Worm (Caenorhabditis elegans): ENCODE data around the gene nspc-12.
"Not testable (repeated sequence)": the region's sequence is repeated elsewhere in the genome, so short reads cannot be mapped to it uniquely, and the experiment has no call there.

The nspc-12 gene

ce11 chrX:12323439-12323838 is 33.0 kb downstream of the nspc-12 start, which contains the start of gene srd-40:
Gene srd-40, plus strand, starts transcription at chrX:12323739.
- TF ChIP-seq W03F9.2 (tag; optimal IDR thresholded peaks at IDR 0.05), result no peak
- no peak for TF ChIP-seq him-1 (tag; optimal IDR thresholded peaks at IDR 0.05)
- no peak for TF ChIP-seq dao-5 (tag; optimal IDR thresholded peaks at IDR 0.05)

DNA sequence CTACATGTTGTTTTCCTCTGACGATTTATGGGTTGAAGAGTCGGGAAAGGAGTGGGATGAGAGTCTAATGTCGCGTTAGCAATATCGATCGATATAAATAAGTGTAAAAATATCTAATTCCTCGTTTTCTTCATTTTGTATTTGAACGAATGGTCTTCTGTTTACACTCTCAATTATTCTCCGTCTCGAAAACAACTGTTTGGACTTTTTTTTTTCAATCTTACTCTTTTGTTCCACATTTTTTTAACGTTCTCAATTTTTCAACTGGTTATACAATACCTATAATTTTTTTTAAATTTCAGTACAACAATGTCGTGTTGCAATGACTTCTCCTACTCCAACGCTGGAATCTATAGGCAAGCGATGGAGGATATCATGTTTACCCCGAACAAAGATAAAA is 35.1 kb downstream of the nspc-12 start, which contains the start of gene F17A2.13:
Gene F17A2.13, plus strand, starts transcription at position 301 of the 400 bp plus-strand sequence.
- TF ChIP-seq dao-5 (tag; optimal IDR thresholded peaks at IDR 0.05) (no peak), W03F9.2 (tag; optimal IDR thresholded peaks at IDR 0.05) (no peak), him-1 (tag; optimal IDR thresholded peaks at IDR 0.05) (no peak)

ce11 chrX:12320737-12321136 is 35.7 kb downstream of the nspc-12 start, which contains the start of gene ceh-40:
Gene ceh-40, minus strand, starts transcription at chrX:12320777.
- TF ChIP-seq him-1 (tag; optimal IDR thresholded peaks at IDR 0.05) (no peak), dao-5 (tag; optimal IDR thresholded peaks at IDR 0.05) (no peak), W03F9.2 (tag; optimal IDR thresholded peaks at IDR 0.05) (no peak)

DNA sequence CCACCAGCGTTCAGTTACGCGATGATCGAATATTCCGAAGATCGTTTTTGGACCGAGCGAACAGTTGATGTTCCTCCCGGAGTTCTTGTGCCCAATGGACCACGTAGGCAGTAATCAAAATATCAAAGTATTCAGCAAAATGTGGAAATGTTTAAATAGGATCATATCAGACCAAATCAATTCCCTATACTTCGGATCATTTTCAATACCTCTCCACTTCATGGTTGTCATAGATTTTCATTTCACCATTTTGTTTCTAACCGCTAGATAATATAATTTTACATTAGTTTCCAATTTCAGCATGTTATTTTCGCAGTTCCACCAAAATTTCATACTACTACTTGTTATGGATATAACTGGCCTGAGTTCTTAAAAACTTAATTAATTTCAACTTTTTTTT is 38.9 kb downstream of the nspc-12 start:
- no peak for TF ChIP-seq dao-5 (tag; optimal IDR thresholded peaks at IDR 0.05)
- TF ChIP-seq W03F9.2 (tag; optimal IDR thresholded peaks at IDR 0.05), result no peak
- no peak for TF ChIP-seq him-1 (tag; optimal IDR thresholded peaks at IDR 0.05)

- no peak for TF ChIP-seq W03F9.2 (tag; optimal IDR thresholded peaks at IDR 0.05)
- TF ChIP-seq dao-5 (tag; optimal IDR thresholded peaks at IDR 0.05), result no peak
- TF ChIP-seq him-1 (tag; optimal IDR thresholded peaks at IDR 0.05), result no peak
Observed at ce11 chrX:12315268-12315667, 41.2 kb downstream of the nspc-12 start, which contains the start of gene xtr-2. Gene xtr-2, plus strand, starts transcription at chrX:12315568.

- TF ChIP-seq W03F9.2 (tag; optimal IDR thresholded peaks at IDR 0.05), result no peak
- TF ChIP-seq dao-5 (tag; optimal IDR thresholded peaks at IDR 0.05), result no peak
- no peak for TF ChIP-seq him-1 (tag; optimal IDR thresholded peaks at IDR 0.05)
Observed at ce11 chrX:12314395-12314794, 42.1 kb downstream of the nspc-12 start.

ce11 chrX:12313779-12314178 is 42.7 kb downstream of the nspc-12 start:
- no peak for TF ChIP-seq dao-5 (tag; optimal IDR thresholded peaks at IDR 0.05)
- TF ChIP-seq W03F9.2 (tag; optimal IDR thresholded peaks at IDR 0.05), result no peak
- no peak for TF ChIP-seq him-1 (tag; optimal IDR thresholded peaks at IDR 0.05)

- not testable (repeated sequence) for TF ChIP-seq W03F9.2, him-1, dao-5 (tag; optimal IDR thresholded peaks at IDR 0.05)
Observed at ce11 chrX:12308045-12308499, 48.4 kb downstream of the nspc-12 start, which contains the start of gene F17A2.16. Gene F17A2.16, plus strand, starts transcription at chrX:12308449.

DNA sequence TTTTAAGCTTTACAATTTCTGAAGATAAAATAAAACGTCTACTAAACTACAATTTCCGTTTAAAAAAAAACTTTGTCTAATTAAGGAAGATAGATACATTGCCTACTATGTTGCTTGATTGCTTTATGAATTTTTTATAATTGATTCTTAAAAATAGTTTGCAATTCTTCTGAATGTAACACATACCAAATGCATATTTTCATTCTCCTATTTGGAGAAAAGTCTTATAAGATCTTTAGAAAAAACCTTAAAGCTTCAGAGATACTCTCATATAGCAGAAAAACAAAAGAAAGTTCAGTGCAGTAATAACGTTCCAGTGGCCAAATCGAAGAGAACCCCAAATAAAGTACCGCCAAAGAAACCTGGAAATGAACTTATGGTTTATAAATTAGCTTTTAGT is 49.9 kb downstream of the nspc-12 start, which contains the start of gene phf-32:
Gene phf-32, plus strand, starts transcription at position 301 of the 400 bp plus-strand sequence.
- TF ChIP-seq W03F9.2 (tag; optimal IDR thresholded peaks at IDR 0.05) (no peak), him-1 (tag; optimal IDR thresholded peaks at IDR 0.05) (no peak), dao-5 (tag; optimal IDR thresholded peaks at IDR 0.05) (no peak)

All from whole organism, L4/young adult.